Worm (Caenorhabditis elegans) whole organism, late embryonic: ENCODE measurements around the gene stdh-4.
"Not testable (repeated sequence)": the region's sequence is repeated elsewhere in the genome, so short reads cannot be mapped to it uniquely, and the experiment has no call there.

ENCODE experiments used
- Y22D7AL.16 ChIP-seq: sonication (generic microtip); optimal IDR thresholded peaks from 2 replicates; lab custom pipeline; 2016; ENCODE audit warnings: missing genetic modification characterization, missing compliant biosample characterization
- ahr-1 ChIP-seq: sonication (generic microtip); optimal IDR thresholded peaks from 2 replicates; lab custom pipeline; 2016; ENCODE audit warnings: missing genetic modification characterization, missing compliant biosample characterization
- ama-1 ChIP-seq: fragments of 150-350 bp; optimal IDR thresholded peaks from 2 replicates; lab custom pipeline; 2014
- ceh-31 ChIP-seq: sonication (generic microtip); optimal IDR thresholded peaks from 2 replicates; lab custom pipeline; 2016; ENCODE audit warnings: missing genetic modification characterization, missing compliant biosample characterization
- ceh-34 ChIP-seq: sonication (generic microtip); optimal IDR thresholded peaks from 2 replicates; lab custom pipeline; 2016; ENCODE audit warnings: mild to moderate bottlenecking, missing genetic modification characterization, missing compliant biosample characterization
- ceh-48 ChIP-seq: sonication (generic microtip); optimal IDR thresholded peaks from 2 replicates; lab custom pipeline; 2016; ENCODE audit warnings: missing genetic modification characterization, inconsistent platforms, missing compliant biosample characterization
- che-1 ChIP-seq: sonication (generic microtip); optimal IDR thresholded peaks from 2 replicates; lab custom pipeline; 2016; ENCODE audit warnings: mild to moderate bottlenecking, missing genetic modification characterization, missing compliant biosample characterization
- elt-4 ChIP-seq: sonication (generic microtip); optimal IDR thresholded peaks from 2 replicates; lab custom pipeline; 2016; ENCODE audit warnings: missing genetic modification characterization, missing compliant biosample characterization
- ets-4 ChIP-seq: sonication (generic microtip); optimal IDR thresholded peaks from 2 replicates; lab custom pipeline; 2016; ENCODE audit warnings: missing genetic modification characterization, missing compliant biosample characterization
- hlh-30 ChIP-seq: sonication (generic microtip); optimal IDR thresholded peaks from 2 replicates; lab custom pipeline; 2017; ENCODE audit warnings: antibody characterized with exemption, missing genetic modification characterization, missing compliant biosample characterization; ENCODE audit not compliant: insufficient read depth
- hlh-6 ChIP-seq: sonication (generic microtip); optimal IDR thresholded peaks from 2 replicates; lab custom pipeline; 2016; ENCODE audit warnings: missing genotype, missing genetic modification characterization, missing compliant biosample characterization
- hlh-8 ChIP-seq: sonication (generic microtip); optimal IDR thresholded peaks from 2 replicates; lab custom pipeline; 2016; ENCODE audit warnings: missing genotype, missing genetic modification characterization, missing compliant biosample characterization
- lim-6 ChIP-seq: sonication (generic microtip); optimal IDR thresholded peaks from 2 replicates; lab custom pipeline; 2016; ENCODE audit warnings: missing genetic modification characterization, missing compliant biosample characterization
- mec-3 ChIP-seq: sonication (generic microtip); optimal IDR thresholded peaks from 2 replicates; lab custom pipeline; 2016; ENCODE audit warnings: borderline replicate concordance, missing genetic modification characterization, missing compliant biosample characterization
- nfya-1 ChIP-seq: sonication (generic microtip); optimal IDR thresholded peaks from 2 replicates; lab custom pipeline; 2017; ENCODE audit warnings: missing genetic modification characterization, mild to moderate bottlenecking, missing compliant biosample characterization, antibody characterized with exemption, moderate library complexity
- nhr-11 ChIP-seq: fragments of 150-350 bp; optimal IDR thresholded peaks from 2 replicates; lab custom pipeline; 2014; ENCODE audit warnings: missing biosample characterization, missing genetic modification characterization
- npax-4 ChIP-seq: sonication (generic microtip); optimal IDR thresholded peaks from 2 replicates; lab custom pipeline; 2016; ENCODE audit warnings: missing genetic modification characterization, missing compliant biosample characterization
- pag-3 ChIP-seq: sonication (generic microtip); optimal IDR thresholded peaks from 2 replicates; lab custom pipeline; 2016; ENCODE audit warnings: missing compliant biosample characterization, missing genetic modification characterization, borderline replicate concordance
- pat-9 ChIP-seq: fragments of 200-800 bp; sonication (Bioruptor generic); optimal IDR thresholded peaks from 2 replicates; lab custom pipeline; 2018; ENCODE audit warnings: mild to moderate bottlenecking, missing genetic modification characterization, moderate library complexity, missing compliant biosample characterization
- pax-1 ChIP-seq: fragments of 150-350 bp; optimal IDR thresholded peaks from 2 replicates; lab custom pipeline; 2014; ENCODE audit warnings: missing biosample characterization, missing genetic modification characterization
- pha-2 ChIP-seq: sonication (generic microtip); optimal IDR thresholded peaks from 2 replicates; lab custom pipeline; 2017; ENCODE audit warnings: mild to moderate bottlenecking, missing genetic modification characterization, missing compliant biosample characterization
- pha-4 ChIP-seq: fragments of 150-350 bp; optimal IDR thresholded peaks from 2 replicates; lab custom pipeline; 2018; ENCODE audit warnings: missing biosample characterization, missing genetic modification reagents, missing genetic modification characterization
- ref-2 ChIP-seq: sonication (generic microtip); optimal IDR thresholded peaks from 2 replicates; lab custom pipeline; 2016; ENCODE audit warnings: missing genetic modification characterization, missing compliant biosample characterization
- sdc-2 ChIP-seq: sonication (generic microtip); optimal IDR thresholded peaks from 2 replicates; lab custom pipeline; 2016; ENCODE audit warnings: missing genotype, missing genetic modification characterization, missing compliant biosample characterization
- sox-2 ChIP-seq: fragments of 200-800 bp; sonication (Bioruptor generic); IDR thresholded peaks from 2 replicates; pipeline ENCODE4 v1.3.6; 2022; ENCODE audit warnings: missing genetic modification reagents, missing genetic modification characterization, missing compliant biosample characterization
- sox-4 ChIP-seq: sonication (generic microtip); optimal IDR thresholded peaks from 2 replicates; lab custom pipeline; 2017; ENCODE audit warnings: mild to moderate bottlenecking, missing genetic modification characterization, inconsistent platforms, missing compliant biosample characterization
- ttx-3 ChIP-seq: sonication (generic microtip); optimal IDR thresholded peaks from 2 replicates; lab custom pipeline; 2016; ENCODE audit warnings: missing genetic modification reagents, missing genetic modification characterization, missing compliant biosample characterization
- unc-3 ChIP-seq, 2 experiments: fragments of 200-800 bp in 1 of 2; sonication (Bioruptor generic) in 1 of 2; sonication (generic microtip) in 1 of 2; conservative IDR thresholded peaks in 1 of 2; optimal IDR thresholded peaks in 1 of 2; 2 replicates each; pipeline versions ENCODE4 v1.3.6 to Lab custom; 2016 to 2022; ENCODE audit warnings: missing compliant biosample characterization in 2 of 2, missing genetic modification characterization in 2 of 2, missing genetic modification reagents in 1 of 2
- unc-86 ChIP-seq: sonication (generic microtip); optimal IDR thresholded peaks from 2 replicates; lab custom pipeline; 2016; ENCODE audit warnings: missing genetic modification characterization, missing compliant biosample characterization
- ztf-16 ChIP-seq: sonication (generic microtip); optimal IDR thresholded peaks from 2 replicates; lab custom pipeline; 2017; ENCODE audit warnings: missing genetic modification characterization, missing compliant biosample characterization

The stdh-4 gene

ce11 chrV:8533916-8534315 is 15.2 kb upstream of the stdh-4 start:
- no peak for TF ChIP-seq unc-86 (tag; lab: Kevin White, UChicago)
- TF ChIP-seq ets-4 (tag; lab: Kevin White, UChicago), result no peak
- no peak for TF ChIP-seq npax-4 (tag; lab: Kevin White, UChicago)
- TF ChIP-seq Y22D7AL.16, result no peak
- TF ChIP-seq pag-3 (tag; lab: Kevin White, UChicago), result no peak
- TF ChIP-seq nfya-1 (tag; lab: Kevin White, UChicago), result no peak
- TF ChIP-seq pax-1 (tag; lab: Kevin White, UChicago), result no peak

ce11 chrV:8534534-8535283 is 14.4 kb upstream of the stdh-4 start, which contains the start of the genes his-6 and his-5:
Gene his-6 (minus strand): TSS chrV:8534977.
Gene his-5 (plus strand): TSS chrV:8535214.
- peak; percentile 30 for TF ChIP-seq sox-2
- peak; percentile 52 for TF ChIP-seq ceh-31 (tag; lab: Kevin White, UChicago)
- TF ChIP-seq ref-2 (tag; lab: Kevin White, UChicago), result peak; percentile 51
- TF ChIP-seq unc-3 (GFP tag; conservative IDR thresholded peaks at IDR 0.05; lab: Robert Waterston, UW), result peak; percentile 61
- TF ChIP-seq unc-3 (tag; optimal IDR thresholded peaks at IDR 0.05; lab: Kevin White, UChicago), result not testable (repeated sequence)

ce11 chrV:8536213-8536612 is 12.9 kb upstream of the stdh-4 start, which contains the start of gene his-39:
Gene his-39 (plus strand): TSS chrV:8536513.
- TF ChIP-seq ahr-1 (tag; lab: Kevin White, UChicago), result no peak
- no peak for TF ChIP-seq sox-2
- TF ChIP-seq ref-2 (tag; lab: Kevin White, UChicago), result no peak
- no peak for TF ChIP-seq sox-4 (tag; lab: Kevin White, UChicago)
- no peak for TF ChIP-seq pax-1 (tag; lab: Kevin White, UChicago)
- no peak for TF ChIP-seq pat-9 (tag; lab: Kevin White, UChicago)
- no peak for TF ChIP-seq hlh-6
- TF ChIP-seq ama-1 (lab: Kevin White, UChicago), result no peak
- no peak for TF ChIP-seq ztf-16 (tag; lab: Kevin White, UChicago)
- no peak for TF ChIP-seq pha-2 (tag; lab: Kevin White, UChicago)
- no peak for TF ChIP-seq che-1 (tag; lab: Kevin White, UChicago)
- TF ChIP-seq hlh-30 (tag; lab: Kevin White, UChicago), result no peak
- TF ChIP-seq ceh-34 (tag; lab: Kevin White, UChicago), result no peak
- no peak for TF ChIP-seq ttx-3
- no peak for TF ChIP-seq mec-3
- no peak for TF ChIP-seq sdc-2 (tag; lab: Kevin White, UChicago)
- no peak for TF ChIP-seq nhr-11 (tag; lab: Kevin White, UChicago)
- no peak for TF ChIP-seq npax-4 (tag; lab: Kevin White, UChicago)

- TF ChIP-seq ceh-48 (tag; lab: Kevin White, UChicago), result no peak
- no peak for TF ChIP-seq lim-6 (tag; lab: Kevin White, UChicago)
These were observed 12.1 kb upstream of the stdh-4 start, which contains the start of gene otpl-4 for ce11 chrV:8537031-8537430. Gene otpl-4 (plus strand): TSS chrV:8537331.

- TF ChIP-seq pha-4 (tag; lab: Kevin White, UChicago) (no peak), elt-4 (tag; lab: Kevin White, UChicago) (peak; percentile 1), hlh-8 (tag; lab: Kevin White, UChicago) (no peak)
These were observed 3.4 kb upstream of the stdh-4 start, which contains the start of the genes slc-17.8 and asns-1 for ce11 chrV:8545531-8546224. Gene slc-17.8 (minus strand): TSS chrV:8545581. Gene asns-1 (plus strand): TSS chrV:8546174.
